Worm (Caenorhabditis elegans) whole organism, L2 larva: ENCODE data around the gene gcy-3.

Experiments
- ZK546.5 ChIP-seq: sonication (generic microtip); optimal IDR thresholded peaks from 2 replicates; lab custom pipeline; 2017; ENCODE audit warnings: missing biosample characterization, missing genetic modification characterization
- aly-2 ChIP-seq: fragments of 150-350 bp; optimal IDR thresholded peaks from 2 replicates; lab custom pipeline; 2014; ENCODE audit warnings: missing biosample characterization, missing genetic modification characterization
- ama-1 ChIP-seq: fragments of 150-350 bp; optimal IDR thresholded peaks from 2 replicates; lab custom pipeline; 2018; ENCODE audit warnings: inconsistent platforms
- elt-1 ChIP-seq: fragments of 150-350 bp; optimal IDR thresholded peaks from 2 replicates; lab custom pipeline; 2014; ENCODE audit warnings: missing biosample characterization, missing genetic modification characterization
- lsy-2 ChIP-seq, 2 experiments: fragments of 150-350 bp in 1 of 2; sonication (generic microtip) in 1 of 2; optimal IDR thresholded peaks; 2 replicates each; lab custom pipeline; 2014 to 2017; ENCODE audit warnings: missing biosample characterization in 2 of 2, missing genetic modification characterization in 2 of 2
- mdl-1 ChIP-seq, 2 experiments: fragments of 150-350 bp in 1 of 2; sonication (generic microtip) in 1 of 2; optimal IDR thresholded peaks; 2 replicates each; lab custom pipeline; 2017; ENCODE audit warnings: missing biosample characterization in 2 of 2, missing genetic modification characterization in 2 of 2
- nhr-10 ChIP-seq: sonication (generic microtip); optimal IDR thresholded peaks from 2 replicates; lab custom pipeline; 2017; ENCODE audit warnings: missing biosample characterization, missing genetic modification characterization
- nhr-11 ChIP-seq: fragments of 150-350 bp; optimal IDR thresholded peaks from 2 replicates; lab custom pipeline; 2014; ENCODE audit warnings: missing biosample characterization, missing genetic modification characterization
- nhr-12 ChIP-seq: fragments of 150-350 bp; optimal IDR thresholded peaks from 2 replicates; lab custom pipeline; 2014; ENCODE audit warnings: missing biosample characterization, missing genetic modification characterization
- nhr-23 ChIP-seq: fragments of 150-350 bp; optimal IDR thresholded peaks from 2 replicates; lab custom pipeline; 2014; ENCODE audit warnings: missing biosample characterization, missing genetic modification reagents, missing genetic modification characterization
- nhr-25 ChIP-seq: fragments of 150-350 bp; sonication (generic microtip); optimal IDR thresholded peaks from 3 replicates; lab custom pipeline; 2014; ENCODE audit warnings: missing biosample characterization, missing genetic modification characterization
- nhr-77 ChIP-seq: fragments of 150-350 bp; optimal IDR thresholded peaks from 2 replicates; lab custom pipeline; 2014; ENCODE audit warnings: missing biosample characterization, missing genetic modification characterization
- skn-1 ChIP-seq: sonication (generic microtip); optimal IDR thresholded peaks from 2 replicates; lab custom pipeline; 2017; ENCODE audit warnings: missing biosample characterization, missing genetic modification characterization
- ztf-11 ChIP-seq: sonication (generic microtip); optimal IDR thresholded peaks from 2 replicates; lab custom pipeline; 2017; ENCODE audit warnings: missing biosample characterization, missing genetic modification characterization

DNA sequence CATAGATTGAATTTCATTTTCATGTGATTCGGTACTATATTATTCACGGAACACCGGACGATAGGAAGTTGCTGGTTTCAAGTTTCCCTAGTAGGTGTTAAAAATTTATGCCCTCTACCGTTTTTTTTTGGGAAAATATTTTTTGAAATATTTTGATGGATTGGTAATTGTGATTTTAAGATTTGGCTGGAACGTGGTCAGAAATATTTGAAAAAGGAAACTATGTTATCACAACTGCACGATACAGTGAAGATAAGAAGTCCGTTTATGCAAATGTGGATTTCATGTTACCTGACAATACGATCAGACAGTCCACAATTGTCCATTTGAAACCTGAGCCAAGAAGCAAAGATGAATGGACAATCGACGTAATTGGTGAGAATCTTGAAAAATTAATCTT, 15.9 kb upstream of the gcy-3 start, which contains the start of gene AH6.17:
- TF ChIP-seq ZK546.5 (tag; lab: Kevin White, UChicago), result no peak
- no peak for TF ChIP-seq ztf-11 (tag; lab: Kevin White, UChicago)
- TF ChIP-seq elt-1 (tag; lab: Kevin White, UChicago), result no peak
- no peak for TF ChIP-seq aly-2 (tag; lab: Kevin White, UChicago)
- no peak for TF ChIP-seq nhr-23
- TF ChIP-seq mdl-1 (tag; optimal IDR thresholded peaks at IDR 0.05; lab: Kevin White, UChicago), result no peak
- TF ChIP-seq ama-1 (lab: Kevin White, UChicago), result no peak
- TF ChIP-seq nhr-12 (tag; lab: Kevin White, UChicago), result no peak
- TF ChIP-seq lsy-2 (tag; optimal IDR thresholded peaks at IDR 0.05; lab: Kevin White, UChicago), result no peak
- no peak for TF ChIP-seq nhr-10 (tag; lab: Kevin White, UChicago)
- no peak for TF ChIP-seq skn-1 (tag; lab: Kevin White, UChicago)
- no peak for TF ChIP-seq nhr-77 (tag; lab: Kevin White, UChicago)
- no peak for TF ChIP-seq nhr-25 (tag; lab: Kevin White, UChicago)
- TF ChIP-seq nhr-11, result no peak
